Fruit fly (Drosophila melanogaster) whole organism, adult: ENCODE measurements around the gene ovm.
A peak's percentile ranks its signal among the peaks of the same experiment; 100 is the strongest.

Experiments used
- CG11617 ChIP-seq: fragments of 200-800 bp; sonication (Bioruptor generic); optimal IDR thresholded peaks from 2 replicates; lab custom pipeline; 2017; ENCODE audit warnings: mild to moderate bottlenecking, missing biosample characterization, missing genetic modification reagents, missing genetic modification characterization
- CG12768 ChIP-seq: fragments of 200-800 bp; sonication (Bioruptor generic); optimal IDR thresholded peaks from 2 replicates; lab custom pipeline; 2017; ENCODE audit warnings: missing biosample characterization, missing genetic modification characterization, mild to moderate bottlenecking, moderate library complexity, missing genetic modification reagents
- CG14711 ChIP-seq: fragments of 200-800 bp; sonication (Bioruptor generic); optimal IDR thresholded peaks from 2 replicates; lab custom pipeline; 2018; ENCODE audit warnings: missing biosample characterization, mild to moderate bottlenecking, missing genetic modification characterization, moderate library complexity
- CG1620 ChIP-seq: fragments of 200-800 bp; sonication (Bioruptor generic); optimal IDR thresholded peaks from 2 replicates; lab custom pipeline; 2016; ENCODE audit warnings: missing biosample characterization, missing genetic modification characterization
- CG33017 ChIP-seq: fragments of 200-800 bp; sonication (Bioruptor generic); optimal IDR thresholded peaks from 2 replicates; lab custom pipeline; 2018; ENCODE audit warnings: missing biosample characterization, mild to moderate bottlenecking, missing genetic modification characterization, moderate library complexity
- CG5204 ChIP-seq: fragments of 200-800 bp; sonication (Bioruptor generic); optimal IDR thresholded peaks from 2 replicates; lab custom pipeline; 2016; ENCODE audit warnings: missing biosample characterization, missing genetic modification characterization
- CG7045 ChIP-seq: fragments of 200-800 bp; sonication (Bioruptor generic); optimal IDR thresholded peaks from 2 replicates; lab custom pipeline; 2017; ENCODE audit warnings: missing biosample characterization, mild to moderate bottlenecking, missing genetic modification characterization
- CG7101 ChIP-seq: fragments of 200-800 bp; sonication (Bioruptor generic); optimal IDR thresholded peaks from 2 replicates; lab custom pipeline; 2018; ENCODE audit warnings: missing biosample characterization, mild to moderate bottlenecking, missing genetic modification characterization, moderate library complexity
- Clk ChIP-seq: fragments of 200-800 bp; sonication (Bioruptor generic); optimal IDR thresholded peaks from 2 replicates; lab custom pipeline; 2017; ENCODE audit warnings: missing biosample characterization, missing genetic modification characterization
- Crg-1 ChIP-seq: fragments of 200-800 bp; sonication (Bioruptor generic); optimal IDR thresholded peaks from 2 replicates; lab custom pipeline; 2016; ENCODE audit warnings: missing biosample characterization, missing genetic modification characterization
- Hr96 ChIP-seq: fragments of 200-800 bp; sonication (Bioruptor generic); optimal IDR thresholded peaks from 2 replicates; lab custom pipeline; 2016; ENCODE audit warnings: missing biosample characterization, missing genetic modification characterization
- Mnt ChIP-seq: fragments of 200-800 bp; sonication (Bioruptor generic); optimal IDR thresholded peaks from 2 replicates; lab custom pipeline; 2016; ENCODE audit warnings: missing biosample characterization, mild to moderate bottlenecking, missing genetic modification characterization
- bab1 ChIP-seq: fragments of 200-800 bp; sonication (Bioruptor generic); optimal IDR thresholded peaks from 3 replicates; lab custom pipeline; 2019; ENCODE audit warnings: missing biosample characterization, mild to moderate bottlenecking, missing genetic modification characterization, moderate library complexity
- cic ChIP-seq: fragments of 200-800 bp; sonication (Bioruptor generic); optimal IDR thresholded peaks from 2 replicates; lab custom pipeline; 2017; ENCODE audit warnings: missing biosample characterization, mild to moderate bottlenecking, missing genetic modification characterization, moderate library complexity
- cnc ChIP-seq, 2 experiments: fragments of >200 bp; optimal IDR thresholded peaks; 2 replicates each; lab custom pipeline; 2017
- kay ChIP-seq: fragments of 200-800 bp; sonication (Bioruptor generic); peaks from one replicate; lab custom pipeline; 2016; ENCODE audit warnings: missing biosample characterization, missing genetic modification characterization, borderline replicate concordance
- ovo ChIP-seq: fragments of 200-800 bp; sonication (Bioruptor generic); optimal IDR thresholded peaks from 2 replicates; lab custom pipeline; 2016; ENCODE audit warnings: missing biosample characterization, missing genetic modification characterization
- pad ChIP-seq: fragments of 200-800 bp; sonication (Bioruptor generic); optimal IDR thresholded peaks from 3 replicates; lab custom pipeline; 2017; ENCODE audit warnings: missing biosample characterization, missing genetic modification characterization, mild to moderate bottlenecking, moderate library complexity, missing genetic modification reagents
- tj ChIP-seq: fragments of 200-800 bp; sonication (Bioruptor generic); optimal IDR thresholded peaks from 3 replicates; lab custom pipeline; 2017; ENCODE audit warnings: missing biosample characterization, mild to moderate bottlenecking, missing genetic modification characterization, moderate library complexity
- toe ChIP-seq: fragments of 200-800 bp; sonication (Bioruptor generic); optimal IDR thresholded peaks from 2 replicates; lab custom pipeline; 2016; ENCODE audit warnings: missing biosample characterization, missing genetic modification characterization

ovm gene

DNA sequence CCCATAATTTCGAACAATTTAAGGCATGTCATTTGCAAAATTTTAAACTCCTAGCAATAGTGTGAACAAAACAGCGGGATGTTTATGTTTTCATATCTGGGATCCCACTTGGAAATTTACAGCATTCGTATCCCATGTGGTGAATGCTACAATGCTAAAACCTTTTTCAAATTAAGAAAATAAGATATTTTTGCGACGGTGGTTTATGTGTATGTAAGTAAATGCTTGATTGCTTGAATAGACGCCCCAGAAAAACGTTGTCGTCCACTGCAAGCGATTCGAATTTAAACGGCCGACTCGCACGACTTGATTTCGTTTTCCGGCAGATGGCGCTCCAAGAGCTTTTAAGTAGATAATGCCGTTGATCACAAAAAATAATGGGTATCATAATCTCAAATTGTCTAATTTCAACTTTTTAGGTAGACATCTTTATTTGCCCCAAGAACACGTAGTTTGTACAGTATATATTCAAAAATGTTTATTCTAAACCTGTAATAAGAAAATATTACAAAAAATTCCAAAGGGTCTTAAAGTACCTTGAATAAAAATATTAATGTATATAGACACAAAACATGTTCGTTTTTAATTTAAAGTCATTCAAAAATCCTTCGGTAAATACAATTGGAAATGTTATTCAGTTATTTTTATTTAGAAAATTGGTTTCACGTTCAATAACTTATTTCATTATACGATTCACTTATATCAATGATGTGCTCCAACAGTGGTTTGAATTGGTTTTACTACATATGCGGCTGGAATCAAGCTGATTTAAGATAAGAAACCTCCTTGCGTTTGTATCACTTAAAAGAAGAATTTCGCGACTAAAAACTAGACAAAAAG is 18.4 kb downstream of the ovm start:
- TF ChIP-seq toe = no peak
- TF ChIP-seq ovo (GFP tag; lab: Kevin White, UChicago) = no peak
- TF ChIP-seq cnc (optimal IDR thresholded peaks at IDR 0.05; lab: Kevin White, UChicago) = no peak
- TF ChIP-seq CG5204 = no peak
- TF ChIP-seq kay (GFP tag; lab: Kevin White, UChicago) = peak; percentile 92

DNA sequence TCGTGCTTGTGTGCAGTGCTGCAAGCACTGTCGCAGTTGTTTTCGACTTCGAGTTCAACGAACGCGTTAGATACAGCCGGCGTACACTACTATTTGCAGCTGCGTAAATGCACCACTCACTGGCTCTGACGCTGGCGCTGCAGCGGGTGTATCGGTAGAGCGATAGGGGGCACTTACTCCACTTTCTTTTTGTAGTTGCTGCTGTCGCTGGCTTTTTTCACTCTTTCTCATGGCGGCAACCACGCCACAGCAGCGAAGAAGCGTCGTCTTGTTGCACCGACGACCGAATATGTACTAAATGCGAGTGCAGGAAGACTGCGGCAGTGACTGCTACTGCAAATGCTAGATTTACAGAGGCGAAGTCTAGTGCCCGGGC is 19.3 kb downstream of the ovm start, which contains the start of gene CG4822:
Gene CG4822, minus strand, starts transcription at position 299 of the 376 bp plus-strand sequence.
- TF ChIP-seq Hr96 = no peak
- no peak for TF ChIP-seq CG33017 (tag; lab: Kevin White, UChicago)
- no peak for TF ChIP-seq Mnt (GFP tag; lab: Kevin White, UChicago)

DNA sequence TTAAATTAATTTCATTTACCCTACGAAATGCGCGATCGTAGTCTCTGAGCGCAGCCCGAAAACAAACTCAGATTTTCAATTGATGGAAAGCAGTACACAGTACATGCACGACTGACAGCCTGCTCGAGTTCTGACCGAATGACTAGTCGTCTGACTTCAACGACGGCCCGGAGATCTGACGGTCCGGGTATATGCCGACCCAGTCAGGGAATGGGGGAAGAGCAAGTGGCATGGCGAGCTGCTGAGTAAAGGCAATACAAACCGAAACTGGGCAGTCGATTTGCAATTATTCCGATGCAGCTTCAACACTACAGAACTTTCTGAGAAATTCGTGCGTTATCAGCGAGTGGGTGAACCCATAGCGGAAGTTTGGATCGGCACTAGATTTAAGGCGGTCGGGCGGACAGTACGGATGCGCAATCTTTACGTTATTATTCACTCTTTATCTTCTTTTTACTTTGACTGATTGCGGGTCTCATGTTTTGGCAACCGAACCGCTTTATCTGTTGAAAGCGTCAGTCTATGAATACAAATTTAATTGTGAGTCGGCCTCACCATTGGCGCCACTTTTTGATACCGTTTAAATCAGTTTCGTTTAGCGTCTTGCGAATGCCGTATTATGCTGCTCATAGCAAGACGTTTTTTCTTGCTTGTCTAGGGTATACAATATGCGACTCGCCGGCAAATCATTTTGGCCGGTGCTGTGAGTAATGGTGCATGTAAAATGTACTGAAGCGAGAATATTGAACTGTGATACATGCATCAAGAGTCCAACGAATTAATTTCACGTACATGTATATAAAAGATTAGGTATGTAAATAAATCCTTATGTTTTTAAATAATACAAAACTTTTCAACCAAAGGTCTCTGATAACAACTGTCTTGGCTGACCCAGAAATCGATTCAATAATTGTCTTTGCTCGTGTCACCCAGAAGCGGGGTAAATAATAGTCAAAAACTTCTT is 20.0 kb downstream of the ovm start:
- TF ChIP-seq CG7045 (GFP tag; lab: Kevin White, UChicago) (no peak), bab1 (GFP tag; lab: Kevin White, UChicago) (no peak), kay (GFP tag; lab: Kevin White, UChicago) (peak; percentile 77), CG14711 (tag; lab: Kevin White, UChicago) (no peak), CG12768 (peak; percentile 54), Mnt (GFP tag; lab: Kevin White, UChicago) (no peak), CG11617 (no peak), CG33017 (tag; lab: Kevin White, UChicago) (no peak), Crg-1 (GFP tag; lab: Kevin White, UChicago) (no peak), CG7101 (tag; lab: Kevin White, UChicago) (no peak), ovo (GFP tag; lab: Kevin White, UChicago) (no peak), CG5204 (no peak), toe (no peak), pad (no peak), Hr96 (no peak), Clk (GFP tag; lab: Kevin White, UChicago) (no peak), CG1620 (GFP tag; lab: Kevin White, UChicago) (no peak), tj (GFP tag; lab: Kevin White, UChicago) (no peak), cic (GFP tag; lab: Kevin White, UChicago) (peak; percentile 74), cnc (optimal IDR thresholded peaks at IDR 0.05; lab: Kevin White, UChicago) (no peak)

DNA sequence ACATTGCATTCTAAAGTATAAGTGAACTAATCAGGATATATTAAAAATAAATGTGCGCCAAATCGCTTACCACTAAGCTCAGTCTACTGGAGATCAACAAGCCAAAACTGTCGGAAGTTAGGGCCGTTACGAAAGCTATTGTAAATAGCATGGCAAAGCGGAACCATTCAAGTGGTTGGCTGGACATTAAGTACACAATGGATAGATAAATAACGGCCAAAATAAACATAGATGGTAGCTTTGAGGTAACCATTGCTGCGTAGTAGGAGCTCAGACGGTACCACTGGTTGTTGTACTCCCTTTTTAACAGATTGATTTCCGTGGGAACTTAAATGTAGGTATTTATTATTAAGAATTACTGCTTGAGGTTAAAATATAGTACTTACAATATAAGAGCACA is 23.0 kb downstream of the ovm start:
- TF ChIP-seq CG14711 (tag; lab: Kevin White, UChicago) (no peak), cic (GFP tag; lab: Kevin White, UChicago) (no peak), ovo (GFP tag; lab: Kevin White, UChicago) (peak; percentile 1), CG7045 (GFP tag; lab: Kevin White, UChicago) (no peak), CG5204 (no peak), CG1620 (GFP tag; lab: Kevin White, UChicago) (no peak), CG11617 (no peak), Crg-1 (GFP tag; lab: Kevin White, UChicago) (no peak), bab1 (GFP tag; lab: Kevin White, UChicago) (no peak), kay (GFP tag; lab: Kevin White, UChicago) (peak; percentile 2), tj (GFP tag; lab: Kevin White, UChicago) (no peak)

DNA sequence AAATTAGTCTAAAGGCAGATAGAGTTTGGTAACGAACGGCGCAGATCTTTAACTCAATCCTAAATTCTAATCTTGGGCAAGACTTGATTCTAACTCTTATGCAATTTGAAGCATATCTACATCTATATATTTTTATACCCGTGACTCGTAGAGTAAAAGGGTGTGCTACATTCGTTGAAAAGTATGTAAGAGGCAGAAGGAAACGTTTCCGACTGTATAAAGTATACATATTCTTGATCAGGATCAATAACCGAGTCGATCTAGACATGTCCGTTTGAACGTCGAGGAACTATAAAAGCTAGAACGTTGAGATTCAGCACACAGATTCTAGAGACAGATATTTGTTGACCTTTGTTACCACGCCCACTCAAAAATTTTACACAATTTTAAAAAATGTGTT is 24.4 kb downstream of the ovm start, which contains the start of gene CG13694:
Gene CG13694, minus strand, starts transcription at position 101 of the 400 bp plus-strand sequence.
- no peak for TF ChIP-seq ovo (GFP tag; lab: Kevin White, UChicago)
- no peak for TF ChIP-seq kay (GFP tag; lab: Kevin White, UChicago)
- no peak for TF ChIP-seq Clk (GFP tag; lab: Kevin White, UChicago)
- TF ChIP-seq CG14711 (tag; lab: Kevin White, UChicago) = no peak
- TF ChIP-seq cnc (optimal IDR thresholded peaks at IDR 0.05; lab: Kevin White, UChicago) = no peak
- no peak for TF ChIP-seq Crg-1 (GFP tag; lab: Kevin White, UChicago)
- no peak for TF ChIP-seq CG7045 (GFP tag; lab: Kevin White, UChicago)
- TF ChIP-seq Mnt (GFP tag; lab: Kevin White, UChicago) = no peak

DNA sequence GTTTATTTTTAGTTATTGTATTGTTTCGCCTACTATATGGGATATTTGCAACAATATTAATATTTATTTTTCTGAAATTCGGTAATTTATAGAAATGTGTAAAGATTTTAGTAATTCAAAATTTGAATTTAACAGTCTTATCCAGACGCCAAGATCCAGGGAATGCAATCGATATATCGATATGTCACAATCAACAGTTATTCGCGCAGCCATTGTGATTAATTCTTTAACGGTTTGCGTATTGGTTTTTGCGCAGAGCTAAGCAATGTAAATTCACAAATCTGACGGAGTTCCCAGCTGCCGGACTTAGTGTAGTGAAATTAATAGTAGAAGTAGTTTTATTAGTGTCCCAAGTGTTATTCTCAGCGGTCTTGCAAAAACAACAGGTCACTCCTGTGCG is 26.4 kb downstream of the ovm start, which contains the start of gene ND-15:
Gene ND-15, plus strand, starts transcription at position 298 of the 400 bp plus-strand sequence.
- TF ChIP-seq tj (GFP tag; lab: Kevin White, UChicago) (peak; percentile 21), kay (GFP tag; lab: Kevin White, UChicago) (peak; percentile 11), toe (no peak), ovo (GFP tag; lab: Kevin White, UChicago) (peak; percentile 88), bab1 (GFP tag; lab: Kevin White, UChicago) (peak; percentile 72), CG1620 (GFP tag; lab: Kevin White, UChicago) (no peak)
